Fruit fly (Drosophila melanogaster) whole organism, adult: Measurements from ENCODE around the gene CG13049.

ENCODE experiments used
- CG14711 ChIP-seq: fragments of 200-800 bp; sonication (Bioruptor generic); optimal IDR thresholded peaks from 2 replicates; lab custom pipeline; 2018; ENCODE audit warnings: missing biosample characterization, mild to moderate bottlenecking, missing genetic modification characterization, moderate library complexity
- CG5204 ChIP-seq: fragments of 200-800 bp; sonication (Bioruptor generic); optimal IDR thresholded peaks from 2 replicates; lab custom pipeline; 2016; ENCODE audit warnings: missing biosample characterization, missing genetic modification characterization
- bab1 ChIP-seq: fragments of 200-800 bp; sonication (Bioruptor generic); optimal IDR thresholded peaks from 3 replicates; lab custom pipeline; 2019; ENCODE audit warnings: missing biosample characterization, mild to moderate bottlenecking, missing genetic modification characterization, moderate library complexity

dm6 chr3L:16265000-16265399 is 16.7 kb downstream of the CG13049 start, which contains the start of the genes CG13051 and CG13069:
- no peak for TF ChIP-seq CG5204
- TF ChIP-seq CG14711 (tag; lab: Kevin White, UChicago), result no peak
- TF ChIP-seq bab1 (GFP tag; lab: Kevin White, UChicago), result no peak
